Worm (Caenorhabditis elegans) whole organism, L3 larva: ENCODE results near the gene cee-1.

ENCODE experiments used
- R02D3.7 ChIP-seq: fragments of 150-350 bp; optimal IDR thresholded peaks from 2 replicates; lab custom pipeline; 2014; ENCODE audit warnings: missing biosample characterization, missing genetic modification characterization
- ZK546.5 ChIP-seq: sonication (generic microtip); optimal IDR thresholded peaks from 2 replicates; lab custom pipeline; 2017; ENCODE audit warnings: missing biosample characterization, missing genetic modification characterization
- ceh-16 ChIP-seq: sonication (generic microtip); optimal IDR thresholded peaks from 2 replicates; lab custom pipeline; 2017; ENCODE audit warnings: missing biosample characterization, missing genetic modification characterization
- ceh-82 ChIP-seq: fragments of 150-350 bp; optimal IDR thresholded peaks from 2 replicates; lab custom pipeline; 2014; ENCODE audit warnings: missing biosample characterization, missing genetic modification characterization
- ceh-9 ChIP-seq: sonication (generic microtip); optimal IDR thresholded peaks from 2 replicates; lab custom pipeline; 2018; ENCODE audit warnings: missing biosample characterization, missing genetic modification characterization
- daf-12 ChIP-seq: fragments of 150-350 bp; optimal IDR thresholded peaks from 2 replicates; lab custom pipeline; 2014; ENCODE audit warnings: missing biosample characterization, missing genetic modification reagents, missing genetic modification characterization
- elt-3 ChIP-seq, 3 experiments: fragments of 150-350 bp in 1 of 3; sonication (generic microtip) in 2 of 3; optimal IDR thresholded peaks; 2 replicates in 2 of 3; 4 replicates in 1 of 3; lab custom pipeline; 2014 to 2017; ENCODE audit warnings: missing biosample characterization in 3 of 3, missing genetic modification characterization in 3 of 3
- mdl-1 ChIP-seq: fragments of 150-350 bp; optimal IDR thresholded peaks from 2 replicates; lab custom pipeline; 2014; ENCODE audit warnings: missing biosample characterization, missing genetic modification characterization
- nhr-28 ChIP-seq: fragments of 150-350 bp; optimal IDR thresholded peaks from 2 replicates; lab custom pipeline; 2014; ENCODE audit warnings: missing biosample characterization, missing genetic modification characterization
- nhr-77 ChIP-seq: fragments of 150-350 bp; optimal IDR thresholded peaks from 2 replicates; lab custom pipeline; 2014; ENCODE audit warnings: missing biosample characterization, missing genetic modification characterization
- pha-4 ChIP-seq: fragments of 150-350 bp; optimal IDR thresholded peaks from 2 replicates; lab custom pipeline; 2014; ENCODE audit warnings: missing biosample characterization, missing genetic modification reagents, missing genetic modification characterization
- tbx-2 ChIP-seq: sonication (generic microtip); optimal IDR thresholded peaks from 2 replicates; lab custom pipeline; 2016; ENCODE audit warnings: mild to moderate bottlenecking, missing genetic modification characterization, missing compliant biosample characterization
- unc-62 ChIP-seq: fragments of 150-350 bp; sonication (generic microtip); optimal IDR thresholded peaks from 4 replicates; lab custom pipeline; 2014; ENCODE audit warnings: missing biosample characterization, missing genetic modification reagents, missing genetic modification characterization

DNA sequence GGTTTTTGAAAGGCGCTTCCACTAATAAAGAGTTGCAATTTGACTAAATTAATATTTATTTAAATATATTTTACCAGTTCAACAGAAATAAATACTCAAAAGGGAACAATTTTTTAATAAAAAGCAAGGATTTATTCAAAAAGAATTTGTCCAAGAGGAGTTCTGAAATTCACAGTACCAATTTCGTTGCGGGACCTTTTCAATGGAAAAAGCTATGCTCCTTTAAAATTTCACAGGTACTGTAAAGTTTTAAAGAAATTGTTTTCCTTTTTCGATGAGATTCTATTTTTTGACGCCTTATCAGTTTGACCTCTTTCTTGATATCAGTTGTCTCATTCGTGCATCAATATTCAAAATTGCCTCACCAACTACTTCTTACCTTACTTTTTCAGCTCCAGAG, 12.2 kb upstream of the cee-1 start, which contains the start of gene tag-340:
- no peak for TF ChIP-seq nhr-28 (tag; lab: Kevin White, UChicago)
- no peak for TF ChIP-seq tbx-2
- no peak for TF ChIP-seq ceh-16 (tag; lab: Kevin White, UChicago)
- no peak for TF ChIP-seq unc-62
- no peak for TF ChIP-seq ZK546.5
- TF ChIP-seq nhr-77 (tag; lab: Kevin White, UChicago) = no peak
- no peak for TF ChIP-seq ceh-9
- no peak for TF ChIP-seq daf-12 (tag; lab: Kevin White, UChicago)
- no peak for TF ChIP-seq R02D3.7 (tag; lab: Kevin White, UChicago)
- no peak for TF ChIP-seq ceh-82 (tag; lab: Kevin White, UChicago)
- TF ChIP-seq pha-4 (tag; lab: Kevin White, UChicago) = no peak
- TF ChIP-seq elt-3 (tag; optimal IDR thresholded peaks at IDR 0.05; lab: Kevin White, UChicago) = no peak
- no peak for TF ChIP-seq mdl-1 (tag; lab: Kevin White, UChicago)
